Worm (Caenorhabditis elegans) whole organism, L4 larva: ENCODE data around the gene abts-3.

Experiments
- R02D3.7 ChIP-seq: fragments of 150-350 bp; sonication (generic microtip); optimal IDR thresholded peaks from 3 replicates; lab custom pipeline; 2014; ENCODE audit warnings: missing biosample characterization, missing genetic modification characterization
- ZK546.5 ChIP-seq, 2 experiments: sonication (generic microtip); optimal IDR thresholded peaks; 2 replicates each; lab custom pipeline; 2017; ENCODE audit warnings: missing biosample characterization in 2 of 2, missing genetic modification characterization in 2 of 2
- ama-1 ChIP-seq: fragments of 150-350 bp; optimal IDR thresholded peaks from 2 replicates; lab custom pipeline; 2014; ENCODE audit warnings: inconsistent platforms, mixed read lengths
- mdt-29 ChIP-seq: fragments of 200-800 bp; sonication (Bioruptor generic); IDR thresholded peaks from 2 replicates; pipeline ENCODE4 v1.3.6; 2022; ENCODE audit warnings: missing genetic modification reagents, missing genetic modification characterization, missing compliant biosample characterization
- mep-1 ChIP-seq: fragments of 150-350 bp; sonication (generic microtip); optimal IDR thresholded peaks from 3 replicates; lab custom pipeline; 2014; ENCODE audit warnings: missing biosample characterization, missing genetic modification characterization
- nhr-11 ChIP-seq: fragments of 150-350 bp; optimal IDR thresholded peaks from 2 replicates; lab custom pipeline; 2014; ENCODE audit warnings: missing biosample characterization, missing genetic modification characterization
- nhr-28 ChIP-seq: fragments of 150-350 bp; optimal IDR thresholded peaks from 2 replicates; lab custom pipeline; 2014; ENCODE audit warnings: missing biosample characterization, missing genetic modification characterization
- nhr-76 ChIP-seq: fragments of 150-350 bp; optimal IDR thresholded peaks from 2 replicates; lab custom pipeline; 2014; ENCODE audit warnings: missing biosample characterization, missing genetic modification characterization
- snpc-4 ChIP-seq: fragments of 150-350 bp; optimal IDR thresholded peaks from 2 replicates; lab custom pipeline; 2014; ENCODE audit warnings: missing biosample characterization, missing genetic modification characterization
- unc-39 ChIP-seq: sonication (generic microtip); optimal IDR thresholded peaks from 2 replicates; lab custom pipeline; 2017; ENCODE audit warnings: missing biosample characterization, missing genetic modification characterization

DNA sequence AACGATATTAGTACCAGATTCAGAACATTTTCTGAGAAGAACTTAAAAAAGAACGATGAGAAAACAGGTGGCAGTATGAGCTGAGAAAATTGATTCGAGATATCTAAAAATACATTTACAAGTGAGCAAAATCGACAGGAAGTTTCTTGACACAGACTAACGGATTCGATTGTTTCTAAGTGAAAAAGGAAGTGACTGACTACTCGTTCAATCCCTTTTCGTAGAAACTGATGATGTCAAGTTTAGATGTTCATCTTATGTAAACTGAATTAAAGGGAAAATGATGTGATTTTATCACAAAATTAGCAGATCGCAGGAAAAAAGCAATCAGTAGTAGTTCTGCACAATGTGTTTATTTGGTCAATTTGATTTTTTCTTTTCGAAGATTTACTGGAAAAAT is 32.5 kb downstream of the abts-3 start:
- TF ChIP-seq ZK546.5 (tag; optimal IDR thresholded peaks at IDR 0.05; lab: Kevin White, UChicago) (no peak), ama-1 (lab: Kevin White, UChicago) (no peak), snpc-4 (tag; lab: Kevin White, UChicago) (no peak), nhr-11 (tag; lab: Kevin White, UChicago) (no peak), R02D3.7 (no peak), mep-1 (tag; lab: Kevin White, UChicago) (no peak), nhr-28 (no peak), mdt-29 (GFP tag; lab: Robert Waterston, UW) (no peak), nhr-76 (tag; lab: Kevin White, UChicago) (no peak), unc-39 (tag; lab: Kevin White, UChicago) (no peak)
